Fruit fly (Drosophila melanogaster): Measurements from ENCODE around the gene Obp99d.

DNA sequence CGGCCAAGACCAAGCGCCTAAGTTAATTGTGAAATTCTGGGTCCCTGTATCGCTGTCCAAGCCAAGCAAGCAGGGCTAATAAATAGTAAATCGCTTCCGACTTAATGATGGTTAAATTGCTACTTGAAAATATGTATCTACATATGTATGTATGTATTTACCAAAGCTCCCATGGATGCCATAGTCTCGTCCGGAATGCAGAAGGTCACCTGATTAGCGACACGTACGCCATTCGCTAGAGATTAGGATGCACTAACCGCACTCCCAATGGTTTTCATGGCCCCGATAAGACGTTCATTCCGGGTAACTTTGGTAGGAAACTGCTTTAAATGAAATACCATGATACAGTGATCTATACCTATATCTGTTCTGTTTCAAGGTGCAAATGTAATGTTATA, 44.4 kb downstream of the Obp99d start:
- TF ChIP-seq h (optimal IDR thresholded peaks at IDR 0.05): no peak
- no peak for TF ChIP-seq insv (optimal IDR thresholded peaks at IDR 0.05)
- TF ChIP-seq psq (optimal IDR thresholded peaks at IDR 0.05): no peak
- no peak for TF ChIP-seq Sin3A (optimal IDR thresholded peaks at IDR 0.05)
- TF ChIP-seq ttk (optimal IDR thresholded peaks at IDR 0.05): no peak
- no peak for TF ChIP-seq Myc (optimal IDR thresholded peaks at IDR 0.05)
